Fruit fly (Drosophila melanogaster): ENCODE data around the gene bou.

bou gene

DNA sequence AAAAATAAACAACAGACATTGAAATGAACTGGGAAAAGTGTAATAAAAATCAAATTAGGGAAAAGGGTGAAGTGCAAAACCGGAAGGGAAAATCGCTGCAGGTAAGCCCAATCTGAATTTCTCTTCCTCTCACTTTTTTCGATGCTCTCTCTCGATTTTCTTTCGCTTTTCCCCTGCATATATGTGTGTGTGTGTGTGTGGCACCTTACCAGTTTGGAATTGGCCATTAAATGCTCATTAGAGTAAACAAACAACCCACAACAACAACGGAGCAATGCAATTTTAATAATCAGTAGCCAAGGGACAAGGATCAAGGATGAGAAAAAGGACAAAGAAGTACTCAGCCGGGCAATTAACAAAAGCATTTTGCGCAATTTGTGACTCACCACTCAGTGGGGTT lies 48.6 kb downstream of the bou start:
- peak; percentile 41 for TF ChIP-seq CG15479 (GFP tag; optimal IDR thresholded peaks at IDR 0.05)
- TF ChIP-seq CG2889 (GFP tag; IDR thresholded peaks at IDR 0.05), result no peak
- peak in 1 of 2 experiments; percentile 53 for TF ChIP-seq tll (GFP tag; optimal IDR thresholded peaks at IDR 0.05)
- peak; percentile 93 for TF ChIP-seq zen (tag; optimal IDR thresholded peaks at IDR 0.05)
